Worm (Caenorhabditis elegans): ENCODE measurements around the gene npr-20.

ce11 chrII:8896541-8896940 is 31.6 kb upstream of the npr-20 start, which contains the start of gene lat-1:
- TF ChIP-seq fkh-10 (GFP tag; optimal IDR thresholded peaks at IDR 0.05), result no peak
- TF ChIP-seq ama-1 (optimal IDR thresholded peaks at IDR 0.05), result no peak
- TF ChIP-seq pros-1 (tag; optimal IDR thresholded peaks at IDR 0.05), result no peak
- no peak for TF ChIP-seq ceh-6 (GFP tag; optimal IDR thresholded peaks at IDR 0.05)
- no peak for TF ChIP-seq pqm-1 (tag; optimal IDR thresholded peaks at IDR 0.05)
- TF ChIP-seq rnt-1 (tag; optimal IDR thresholded peaks at IDR 0.05), result no peak
- no peak for TF ChIP-seq ceh-2 (tag; optimal IDR thresholded peaks at IDR 0.05)
- TF ChIP-seq ceh-22 (tag; optimal IDR thresholded peaks at IDR 0.05), result no peak
